Worm (Caenorhabditis elegans) whole organism, L1 larva: ENCODE measurements around the gene csn-5.

ENCODE experiments used
- fkh-10 ChIP-seq: sonication (generic microtip); optimal IDR thresholded peaks from 2 replicates; lab custom pipeline; 2017; ENCODE audit warnings: missing biosample characterization, missing genetic modification reagents, missing genetic modification characterization
- mep-1 ChIP-seq: fragments of 150-350 bp; optimal IDR thresholded peaks from 2 replicates; lab custom pipeline; 2014; ENCODE audit warnings: missing biosample characterization, missing genetic modification characterization

- TF ChIP-seq mep-1 (tag; lab: Kevin White, UChicago) (no peak), fkh-10 (GFP tag; lab: Kevin White, UChicago) (no peak)
These were observed 4.9 kb downstream of the csn-5 start for ce11 chrIV:5654203-5654602.
